Fruit fly (Drosophila melanogaster): Measurements from ENCODE around the gene CG15412.

The CG15412 gene

DNA sequence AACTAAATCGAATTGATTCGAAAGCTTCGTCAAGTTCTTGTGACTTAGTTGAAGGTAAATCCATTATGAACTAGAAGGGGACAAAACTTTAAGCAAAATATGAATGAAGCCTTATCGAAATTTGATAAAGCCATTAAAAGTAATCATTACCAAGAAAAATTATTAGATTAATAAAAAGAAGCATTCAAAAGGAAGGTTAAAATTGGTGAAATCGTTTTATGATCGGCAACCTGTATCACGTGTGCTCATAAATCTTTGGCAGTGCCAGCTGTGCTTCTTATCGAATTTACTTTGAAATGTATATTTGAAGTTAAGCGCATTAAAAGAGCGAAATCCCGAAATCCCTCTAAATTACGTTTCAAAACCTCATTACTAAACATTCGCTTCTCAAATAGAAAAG, 13.7 kb downstream of the CG15412 start:
- TF ChIP-seq Sox15 (GFP tag; optimal IDR thresholded peaks at IDR 0.05) (no peak), dsx (GFP tag; optimal IDR thresholded peaks at IDR 0.05; ENCODE audit: poor library complexity, severe bottlenecking) (no peak), CG6276 (GFP tag; optimal IDR thresholded peaks at IDR 0.05) (no peak), Eip78C (GFP tag) (no peak), CG31627 (GFP tag; optimal IDR thresholded peaks at IDR 0.05) (no peak), Hr4 (GFP tag; optimal IDR thresholded peaks at IDR 0.05) (no peak), pdm3 (GFP tag; optimal IDR thresholded peaks at IDR 0.05) (no peak), acj6 (GFP tag; optimal IDR thresholded peaks at IDR 0.05) (no peak), CG1621 (tag; optimal IDR thresholded peaks at IDR 0.05) (no peak), Hr39 (GFP tag; optimal IDR thresholded peaks at IDR 0.05) (no peak), fd85E (GFP tag; optimal IDR thresholded peaks at IDR 0.05) (no peak), Sox102F (GFP tag; optimal IDR thresholded peaks at IDR 0.05) (no peak)

DNA sequence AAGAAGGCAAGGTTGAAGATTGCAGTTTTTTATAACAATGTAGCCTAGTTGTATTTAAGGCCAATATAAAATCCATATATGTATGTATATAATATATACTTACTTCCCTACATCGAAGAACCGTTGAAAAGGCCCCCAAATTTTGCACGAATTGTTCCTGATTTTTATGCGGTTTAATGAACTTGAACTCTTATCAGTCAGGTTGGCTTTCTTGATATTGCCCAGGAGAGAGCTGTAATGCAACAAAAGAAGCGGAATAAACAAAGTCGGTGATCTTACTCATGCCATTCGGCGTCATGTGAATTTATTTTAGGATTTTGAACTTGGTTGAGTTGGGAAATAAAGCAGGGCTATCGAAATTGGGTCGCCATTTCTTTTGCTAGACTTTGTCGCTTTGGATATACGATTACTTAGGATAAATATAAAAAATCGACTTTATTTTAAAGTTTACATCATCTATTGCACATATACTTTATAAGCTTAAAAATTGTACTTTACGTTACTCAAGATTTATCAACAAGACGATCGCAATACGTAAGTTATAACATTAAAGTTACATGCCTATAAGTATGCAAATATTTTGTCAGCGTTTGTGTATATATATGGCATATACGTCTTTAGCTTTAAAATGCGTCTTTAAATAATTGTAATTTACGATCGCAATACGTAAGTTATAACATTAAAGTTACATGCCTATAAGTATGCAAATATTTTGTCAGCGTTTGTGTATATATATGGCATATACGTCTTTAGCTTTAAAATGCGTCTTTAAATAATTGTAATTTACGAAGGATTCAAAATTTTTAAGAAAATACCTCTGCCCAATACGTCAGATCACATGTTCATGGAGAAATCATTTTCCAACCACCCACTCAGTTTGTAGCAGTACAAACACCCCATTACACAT, 18.5 kb downstream of the CG15412 start, which contains the start of gene CG8838:
Gene CG8838 (plus strand): TSS at position 857 of the 907 bp plus-strand sequence.
- no peak for TF ChIP-seq dsx (GFP tag; optimal IDR thresholded peaks at IDR 0.05; ENCODE audit: poor library complexity, severe bottlenecking)
- TF ChIP-seq salr (GFP tag; optimal IDR thresholded peaks at IDR 0.05) = no peak
- TF ChIP-seq Eip93F (GFP tag; optimal IDR thresholded peaks at IDR 0.05) = peak; percentile 92
- TF ChIP-seq vri (GFP tag; optimal IDR thresholded peaks at IDR 0.05) = peak; percentile 6
- TF ChIP-seq Ets21C (GFP tag; optimal IDR thresholded peaks at IDR 0.05) = no peak
- TF ChIP-seq svp (GFP tag) = peak; percentile 83

DNA sequence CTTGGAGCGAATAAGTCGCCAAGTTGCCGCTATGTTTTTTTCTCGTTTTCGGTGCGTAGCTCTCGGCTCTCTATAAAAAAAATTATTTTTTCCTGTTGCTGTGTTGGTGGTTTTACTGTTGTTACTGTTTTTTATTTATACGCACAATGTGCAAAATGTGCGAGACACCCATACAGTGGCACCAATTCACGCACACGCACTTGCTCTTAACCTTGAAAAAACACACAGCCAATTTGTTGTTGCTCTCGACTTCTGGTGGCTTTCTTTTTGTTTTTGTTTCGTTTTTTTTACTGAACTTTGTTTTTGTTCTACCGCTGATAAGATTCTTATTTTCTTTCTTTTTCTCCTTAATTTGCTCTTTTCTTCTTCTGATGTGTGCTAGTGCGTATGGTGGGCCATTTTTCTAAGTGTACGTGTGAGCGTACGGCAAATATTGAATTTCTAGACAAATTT, 19.3 kb downstream of the CG15412 start:
- TF ChIP-seq Eip75B (GFP tag; optimal IDR thresholded peaks at IDR 0.05) (peak; percentile 61), dac (GFP tag; optimal IDR thresholded peaks at IDR 0.05) (peak; percentile 31), CG9139 (GFP tag; optimal IDR thresholded peaks at IDR 0.05) (peak; percentile 95), lz (GFP tag; optimal IDR thresholded peaks at IDR 0.05) (peak; percentile 7), pdm3 (GFP tag; optimal IDR thresholded peaks at IDR 0.05) (no peak), esn (GFP tag; optimal IDR thresholded peaks at IDR 0.05) (no peak), fkh (GFP tag; optimal IDR thresholded peaks at IDR 0.05) (peak; percentile 68), Eip93F (GFP tag; optimal IDR thresholded peaks at IDR 0.05) (no peak), Gug (GFP tag; IDR thresholded peaks at IDR 0.05) (no peak), salr (GFP tag; optimal IDR thresholded peaks at IDR 0.05) (peak; percentile 51 to 56), CG32006 (GFP tag; optimal IDR thresholded peaks at IDR 0.05) (peak; percentile 64), Ets96B (tag; optimal IDR thresholded peaks at IDR 0.05) (peak; percentile 90), CG6163 (GFP tag; IDR thresholded peaks at IDR 0.05) (peak; percentile 84; the same call in 2 of the 3 replicates), CG6808 (GFP tag; optimal IDR thresholded peaks at IDR 0.05) (peak; percentile 91), CG16779 (tag; optimal IDR thresholded peaks at IDR 0.05) (peak; percentile 69), CG10631 (GFP tag; optimal IDR thresholded peaks at IDR 0.05) (no peak), Hr39 (GFP tag; optimal IDR thresholded peaks at IDR 0.05) (no peak), CG6276 (GFP tag; optimal IDR thresholded peaks at IDR 0.05) (peak; percentile 58), CG8119 (GFP tag; IDR thresholded peaks at IDR 0.05) (peak; percentile 56; the same call in 1 of the 3 replicates), CG15336 (GFP tag; IDR thresholded peaks at IDR 0.05) (peak; percentile 63), CG3919 (GFP tag; optimal IDR thresholded peaks at IDR 0.05) (no peak), CG6854 (GFP tag; optimal IDR thresholded peaks at IDR 0.05) (no peak), CG1621 (tag; optimal IDR thresholded peaks at IDR 0.05) (peak; percentile 81), spab (GFP tag; optimal IDR thresholded peaks at IDR 0.05) (peak; percentile 80), CG7368 (GFP tag; optimal IDR thresholded peaks at IDR 0.05) (no peak), eg (GFP tag; IDR thresholded peaks at IDR 0.05) (0 out of 3 replicates have a peak, but pooled peaks have one; percentile 42), svp (GFP tag) (peak; percentile 23), Eip78C (GFP tag) (peak; percentile 86), Sox14 (GFP tag; optimal IDR thresholded peaks at IDR 0.05) (peak; percentile 30), vri (GFP tag; optimal IDR thresholded peaks at IDR 0.05) (no peak), dsx (GFP tag; optimal IDR thresholded peaks at IDR 0.05; ENCODE audit: poor library complexity, severe bottlenecking) (peak; percentile 94), achi (GFP tag; optimal IDR thresholded peaks at IDR 0.05) (peak; percentile 53), Hr4 (GFP tag; optimal IDR thresholded peaks at IDR 0.05) (peak; percentile 53), CG34406 (GFP tag; optimal IDR thresholded peaks at IDR 0.05) (no peak), CG8632 (GFP tag; optimal IDR thresholded peaks at IDR 0.05) (peak; percentile 35), CG4318 (GFP tag; optimal IDR thresholded peaks at IDR 0.05) (peak; percentile 35), net (GFP tag; optimal IDR thresholded peaks at IDR 0.05) (peak; percentile 73), acj6 (GFP tag; optimal IDR thresholded peaks at IDR 0.05) (peak; percentile 21), CG11762 (GFP tag; optimal IDR thresholded peaks at IDR 0.05; ENCODE audit: insufficient read depth) (peak; percentile 58)
